Worm (Caenorhabditis elegans) whole organism, midembryonic: ENCODE results near the gene fbxa-1.
A peak's percentile ranks its signal among the peaks of the same experiment; 100 is the strongest.

Experiments used
- T22C8.4 ChIP-seq: fragments of 200-800 bp; sonication (Bioruptor generic); IDR thresholded peaks from 2 replicates; pipeline ENCODE4 v1.3.6; 2022; ENCODE audit warnings: missing genetic modification characterization, missing compliant biosample characterization
- flt-1 ChIP-seq: fragments of 200-800 bp; sonication (Bioruptor generic); IDR thresholded peaks from 2 replicates; pipeline ENCODE4 v1.3.6; 2022; ENCODE audit warnings: missing genetic modification characterization, missing compliant biosample characterization
- klf-2 ChIP-seq: fragments of 200-800 bp; sonication (Bioruptor generic); conservative IDR thresholded peaks from 2 replicates; pipeline ENCODE4 v1.3.6; 2022; ENCODE audit warnings: missing genetic modification reagents, missing genetic modification characterization, missing compliant biosample characterization
- ref-1 ChIP-seq: fragments of 200-800 bp; sonication (Bioruptor generic); conservative IDR thresholded peaks from 2 replicates; pipeline ENCODE4 v1.3.6; 2022; ENCODE audit warnings: missing genetic modification reagents, missing genetic modification characterization, missing compliant biosample characterization
- tab-1 ChIP-seq: fragments of 200-800 bp; sonication (Bioruptor generic); IDR thresholded peaks from 2 replicates; pipeline ENCODE4 v1.3.6; 2022; ENCODE audit warnings: missing genetic modification characterization, missing compliant biosample characterization
- ztf-23 ChIP-seq: fragments of 200-800 bp; sonication (Bioruptor generic); IDR thresholded peaks from 2 replicates; pipeline ENCODE4 v1.3.6; 2022; ENCODE audit warnings: missing genetic modification reagents, missing genetic modification characterization, missing compliant biosample characterization
- ztf-29 ChIP-seq: fragments of 200-800 bp; sonication (Bioruptor generic); IDR thresholded peaks from 2 replicates; pipeline ENCODE4 v1.3.6; 2022; ENCODE audit warnings: missing genetic modification reagents, missing genetic modification characterization, missing compliant biosample characterization

- TF ChIP-seq klf-2: no peak
- TF ChIP-seq T22C8.4 (GFP tag; lab: Robert Waterston, UW): peak; percentile 98
- TF ChIP-seq ztf-29 (GFP tag; lab: Robert Waterston, UW): no peak
- no peak for TF ChIP-seq ztf-23 (GFP tag; lab: Robert Waterston, UW)
- no peak for TF ChIP-seq flt-1 (GFP tag; lab: Robert Waterston, UW)
- no peak for TF ChIP-seq ref-1 (GFP tag; lab: Robert Waterston, UW)
- TF ChIP-seq tab-1: no peak
Measured at ce11 chrIII:2281975-2282957, 25.7 kb downstream of the fbxa-1 start, which contains the start of gene Y54F10BM.3.
